Worm (Caenorhabditis elegans) whole organism, midembryonic: ENCODE measurements around the gene F46F3.3.
A peak's percentile ranks its signal among the peaks of the same experiment; 100 is the strongest.

Source experiments
- T22C8.4 ChIP-seq: fragments of 200-800 bp; sonication (Bioruptor generic); IDR thresholded peaks from 2 replicates; pipeline ENCODE4 v1.3.6; 2022; ENCODE audit warnings: missing genetic modification characterization, missing compliant biosample characterization
- cog-1 ChIP-seq: sonication (generic microtip); optimal IDR thresholded peaks from 2 replicates; lab custom pipeline; 2016; ENCODE audit warnings: missing genetic modification characterization, missing compliant biosample characterization
- flt-1 ChIP-seq: fragments of 200-800 bp; sonication (Bioruptor generic); IDR thresholded peaks from 2 replicates; pipeline ENCODE4 v1.3.6; 2022; ENCODE audit warnings: missing genetic modification characterization, missing compliant biosample characterization
- klf-2 ChIP-seq: fragments of 200-800 bp; sonication (Bioruptor generic); conservative IDR thresholded peaks from 2 replicates; pipeline ENCODE4 v1.3.6; 2022; ENCODE audit warnings: missing genetic modification reagents, missing genetic modification characterization, missing compliant biosample characterization
- med-1 ChIP-seq: sonication (generic microtip); optimal IDR thresholded peaks from 2 replicates; lab custom pipeline; 2017; ENCODE audit warnings: missing genetic modification characterization, mild to moderate bottlenecking, missing compliant biosample characterization, antibody characterized with exemption, missing genetic modification reagents; ENCODE audit not compliant: insufficient read depth
- ref-1 ChIP-seq: fragments of 200-800 bp; sonication (Bioruptor generic); conservative IDR thresholded peaks from 2 replicates; pipeline ENCODE4 v1.3.6; 2022; ENCODE audit warnings: missing genetic modification reagents, missing genetic modification characterization, missing compliant biosample characterization
- tab-1 ChIP-seq: fragments of 200-800 bp; sonication (Bioruptor generic); IDR thresholded peaks from 2 replicates; pipeline ENCODE4 v1.3.6; 2022; ENCODE audit warnings: missing genetic modification characterization, missing compliant biosample characterization
- ztf-23 ChIP-seq: fragments of 200-800 bp; sonication (Bioruptor generic); IDR thresholded peaks from 2 replicates; pipeline ENCODE4 v1.3.6; 2022; ENCODE audit warnings: missing genetic modification reagents, missing genetic modification characterization, missing compliant biosample characterization
- ztf-29 ChIP-seq: fragments of 200-800 bp; sonication (Bioruptor generic); IDR thresholded peaks from 2 replicates; pipeline ENCODE4 v1.3.6; 2022; ENCODE audit warnings: missing genetic modification reagents, missing genetic modification characterization, missing compliant biosample characterization

F46F3.3 gene

DNA sequence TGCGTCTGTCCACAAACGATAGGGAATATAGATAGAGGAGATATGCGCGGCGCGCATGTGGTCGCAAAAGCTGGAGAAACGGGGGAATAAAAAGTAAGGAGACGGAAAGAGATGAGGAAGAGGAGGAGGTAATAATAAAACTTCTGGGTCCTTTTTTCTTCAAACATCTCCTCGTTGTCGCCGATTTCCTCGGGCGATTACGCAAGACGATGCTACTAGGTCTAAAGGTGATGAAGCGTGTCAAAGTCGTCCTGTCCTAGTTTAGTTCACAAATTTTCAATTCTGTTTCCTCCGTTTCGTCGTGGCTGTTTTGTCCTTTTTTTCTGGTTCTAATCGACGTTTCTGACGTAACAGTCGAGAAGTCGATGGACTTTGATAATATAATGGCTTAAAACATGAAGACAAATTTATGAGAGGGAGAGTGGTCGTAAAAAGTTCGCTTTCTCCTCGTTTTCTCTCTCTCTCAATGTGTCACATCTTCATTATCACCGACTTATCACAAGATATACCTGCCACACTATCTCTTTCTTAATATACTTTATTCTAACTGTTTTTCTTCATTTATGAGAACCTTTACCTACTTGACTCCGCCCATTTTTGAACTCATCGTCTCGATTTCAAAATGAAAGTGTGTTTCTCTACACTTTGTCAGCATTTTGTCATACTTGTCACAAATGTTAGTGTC, 13.4 kb downstream of the F46F3.3 start:
- TF ChIP-seq tab-1 (GFP tag; lab: Robert Waterston, UW) (no peak), flt-1 (GFP tag; lab: Robert Waterston, UW) (no peak), klf-2 (GFP tag; lab: Robert Waterston, UW) (no peak), ztf-29 (no peak), cog-1 (tag; lab: Kevin White, UChicago) (no peak), ref-1 (GFP tag; lab: Robert Waterston, UW) (no peak), med-1 (no peak), T22C8.4 (no peak)

DNA sequence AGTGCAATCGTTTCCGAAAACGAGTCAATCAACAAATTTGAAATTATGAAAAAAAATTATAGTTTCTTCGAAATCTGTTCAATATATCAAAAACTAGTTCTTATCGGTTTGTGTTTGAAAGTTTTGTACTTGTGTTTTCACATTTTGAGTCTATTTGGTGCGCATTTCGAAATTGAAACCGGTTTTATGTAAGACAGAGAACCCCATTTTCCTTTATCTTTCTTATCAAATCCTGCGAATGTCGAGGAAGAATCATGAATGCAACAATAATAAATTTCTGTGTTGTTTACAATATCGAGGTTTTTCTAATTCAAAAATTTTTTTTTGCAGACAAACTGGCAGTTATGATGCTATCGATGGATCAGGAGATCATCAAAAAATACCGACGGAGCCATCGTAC, 15.6 kb downstream of the F46F3.3 start:
- TF ChIP-seq ztf-23 (GFP tag; lab: Robert Waterston, UW) (no peak), tab-1 (GFP tag; lab: Robert Waterston, UW) (no peak), T22C8.4 (no peak), med-1 (no peak)

DNA sequence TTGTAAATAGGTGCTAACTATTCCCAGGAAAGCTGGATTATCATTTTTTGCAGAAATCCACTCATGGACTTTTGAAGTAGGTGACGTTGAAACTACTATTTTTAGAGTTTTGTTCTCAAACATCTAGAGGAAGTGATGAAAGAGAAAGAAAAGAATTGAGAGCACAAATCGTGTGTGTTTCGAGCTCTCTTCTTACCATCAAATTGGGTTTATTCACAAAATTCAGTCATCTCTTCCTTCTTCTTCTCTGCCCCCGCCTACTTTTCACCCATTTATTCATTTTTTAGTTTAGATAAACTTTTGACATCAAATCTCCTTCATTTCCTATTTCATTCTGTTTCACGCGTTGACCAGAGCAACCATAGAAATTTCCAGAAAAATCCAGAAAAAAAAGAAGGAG, 19.6 kb downstream of the F46F3.3 start, which contains the start of gene W05E10.2:
W05E10.2 (plus strand) TSS at position 301 of the 400 bp plus-strand sequence.
- TF ChIP-seq T22C8.4 (no peak), klf-2 (GFP tag; lab: Robert Waterston, UW) (no peak), ref-1 (GFP tag; lab: Robert Waterston, UW) (no peak), ztf-23 (GFP tag; lab: Robert Waterston, UW) (no peak), flt-1 (GFP tag; lab: Robert Waterston, UW) (no peak), ztf-29 (no peak), med-1 (no peak)

DNA sequence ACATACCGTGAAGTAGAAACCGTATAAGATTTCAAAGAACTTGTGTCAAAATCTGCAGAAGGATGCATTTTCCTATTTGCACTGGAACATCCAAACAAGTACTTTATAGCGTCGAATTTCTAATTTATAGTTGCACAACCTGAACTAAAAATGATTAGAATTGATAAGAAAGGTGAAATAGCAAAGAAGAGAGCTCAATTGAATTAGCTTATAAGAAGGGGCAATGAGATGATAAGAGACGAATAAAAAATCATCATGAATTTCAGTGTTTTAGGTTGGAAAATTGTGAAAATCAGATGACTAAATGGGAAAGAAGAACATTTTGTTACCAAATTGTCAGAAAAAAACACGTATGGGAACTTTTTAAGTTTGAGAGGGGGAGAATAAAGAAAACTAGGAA, 24.3 kb downstream of the F46F3.3 start, which contains the start of gene W05E10.1:
W05E10.1 (minus strand) TSS at position 139 of the 400 bp plus-strand sequence.
- TF ChIP-seq ref-1 (GFP tag; lab: Robert Waterston, UW) (no peak), med-1 (no peak), ztf-23 (GFP tag; lab: Robert Waterston, UW) (no peak), T22C8.4 (no peak), flt-1 (GFP tag; lab: Robert Waterston, UW) (no peak), cog-1 (tag; lab: Kevin White, UChicago) (no peak), ztf-29 (no peak), klf-2 (GFP tag; lab: Robert Waterston, UW) (no peak), tab-1 (GFP tag; lab: Robert Waterston, UW) (no peak)

DNA sequence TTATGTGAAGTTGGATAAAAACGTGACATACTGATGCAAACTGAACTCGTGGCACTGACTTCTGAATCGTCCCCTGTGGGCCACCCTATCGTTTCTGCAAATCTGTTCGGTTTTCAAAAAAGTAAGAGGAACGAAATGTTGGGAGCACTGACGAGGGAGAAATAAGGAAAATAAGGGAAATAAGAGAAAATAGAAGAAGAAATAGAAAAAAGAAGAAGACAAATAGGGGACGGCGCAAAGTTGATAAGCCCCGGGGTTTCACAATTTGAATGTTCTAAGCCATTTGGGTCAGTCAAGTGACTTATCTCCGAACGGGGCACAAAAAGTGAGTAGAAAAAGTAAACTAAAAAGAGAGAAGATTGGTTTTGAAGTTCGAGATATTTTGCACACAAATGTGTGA, 28.3 kb downstream of the F46F3.3 start, which contains the start of gene W05E10.5:
W05E10.5 (minus strand) TSS at position 101 of the 400 bp plus-strand sequence.
- no peak for TF ChIP-seq tab-1 (GFP tag; lab: Robert Waterston, UW)
- TF ChIP-seq med-1 = no peak
- no peak for TF ChIP-seq ztf-29
- TF ChIP-seq flt-1 (GFP tag; lab: Robert Waterston, UW) = no peak
- no peak for TF ChIP-seq T22C8.4
- no peak for TF ChIP-seq ref-1 (GFP tag; lab: Robert Waterston, UW)
- TF ChIP-seq cog-1 (tag; lab: Kevin White, UChicago) = no peak
- no peak for TF ChIP-seq klf-2 (GFP tag; lab: Robert Waterston, UW)
- TF ChIP-seq ztf-23 (GFP tag; lab: Robert Waterston, UW) = no peak

DNA sequence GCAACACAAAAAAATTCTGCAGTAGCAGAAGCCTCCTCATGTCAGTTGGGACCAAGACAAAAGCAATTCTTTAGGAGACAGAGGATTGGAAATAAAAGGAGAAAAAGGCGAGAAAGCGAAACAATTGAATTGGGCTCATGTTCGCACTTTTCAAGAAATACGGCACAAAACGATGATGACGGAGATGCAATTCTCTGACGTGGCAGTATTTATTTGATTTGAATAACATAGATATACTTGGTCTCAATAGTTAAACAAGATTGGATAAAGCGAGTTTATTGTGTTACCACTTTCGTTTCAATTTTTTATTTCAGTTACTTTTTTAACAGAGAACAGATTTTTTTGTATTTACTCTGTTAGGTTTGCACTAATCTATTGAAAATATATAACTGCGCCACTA, 30.2 kb downstream of the F46F3.3 start:
- TF ChIP-seq flt-1 (GFP tag; lab: Robert Waterston, UW) = no peak
- TF ChIP-seq med-1 = no peak
- no peak for TF ChIP-seq ztf-23 (GFP tag; lab: Robert Waterston, UW)
- TF ChIP-seq tab-1 (GFP tag; lab: Robert Waterston, UW) = no peak

DNA sequence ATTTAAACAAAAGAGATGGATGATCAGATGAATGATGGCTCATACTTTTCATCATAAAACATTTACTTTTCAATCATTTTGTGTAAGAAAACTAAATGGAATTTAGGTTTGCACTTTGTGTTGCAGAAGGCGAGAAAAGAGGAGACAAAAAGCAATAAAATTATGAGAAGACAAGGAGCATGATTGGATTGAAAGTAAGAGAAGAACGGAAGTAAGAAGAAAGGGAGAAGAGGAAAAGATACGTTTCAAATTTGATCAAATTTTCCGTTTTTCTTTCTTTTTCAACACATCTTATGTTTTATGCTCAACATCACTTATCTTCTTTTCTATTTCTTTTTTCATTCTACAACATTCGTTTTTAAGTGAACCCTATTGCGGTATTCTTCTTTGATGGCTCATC, 37.4 kb downstream of the F46F3.3 start:
- TF ChIP-seq ztf-29 (no peak), ztf-23 (GFP tag; lab: Robert Waterston, UW) (no peak), ref-1 (GFP tag; lab: Robert Waterston, UW) (no peak), tab-1 (GFP tag; lab: Robert Waterston, UW) (no peak), med-1 (no peak), cog-1 (tag; lab: Kevin White, UChicago) (no peak), flt-1 (GFP tag; lab: Robert Waterston, UW) (no peak), klf-2 (GFP tag; lab: Robert Waterston, UW) (no peak), T22C8.4 (no peak)

DNA sequence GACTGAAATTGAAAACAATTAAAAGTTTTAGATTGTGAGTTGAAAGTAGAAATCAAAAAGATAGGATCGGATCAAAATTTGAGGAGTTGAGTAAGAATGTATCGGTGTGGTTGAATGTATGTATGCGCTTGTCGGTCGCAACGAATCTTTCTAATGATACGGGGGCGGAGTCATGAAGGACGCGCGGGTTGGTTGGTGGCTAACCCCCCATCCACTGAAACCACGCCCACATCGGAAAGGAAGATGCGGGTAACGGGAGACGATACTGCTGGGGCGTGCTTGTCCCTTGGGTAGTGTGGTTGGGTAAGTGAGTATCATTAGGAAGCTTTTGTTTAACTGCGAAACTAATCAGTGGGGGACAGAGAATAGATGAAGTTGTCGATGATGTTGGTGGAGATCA, 38.1 kb downstream of the F46F3.3 start, which contains the start of gene ceh-32:
ceh-32 (minus strand) TSS at position 2 of the 400 bp plus-strand sequence.
- no peak for TF ChIP-seq ztf-23 (GFP tag; lab: Robert Waterston, UW)
- TF ChIP-seq klf-2 (GFP tag; lab: Robert Waterston, UW) = no peak
- TF ChIP-seq tab-1 (GFP tag; lab: Robert Waterston, UW) = 0 out of 2 replicates have a peak, but pooled peaks have one; percentile 13
- no peak for TF ChIP-seq ref-1 (GFP tag; lab: Robert Waterston, UW)
- TF ChIP-seq flt-1 (GFP tag; lab: Robert Waterston, UW) = no peak
- TF ChIP-seq T22C8.4 = no peak

DNA sequence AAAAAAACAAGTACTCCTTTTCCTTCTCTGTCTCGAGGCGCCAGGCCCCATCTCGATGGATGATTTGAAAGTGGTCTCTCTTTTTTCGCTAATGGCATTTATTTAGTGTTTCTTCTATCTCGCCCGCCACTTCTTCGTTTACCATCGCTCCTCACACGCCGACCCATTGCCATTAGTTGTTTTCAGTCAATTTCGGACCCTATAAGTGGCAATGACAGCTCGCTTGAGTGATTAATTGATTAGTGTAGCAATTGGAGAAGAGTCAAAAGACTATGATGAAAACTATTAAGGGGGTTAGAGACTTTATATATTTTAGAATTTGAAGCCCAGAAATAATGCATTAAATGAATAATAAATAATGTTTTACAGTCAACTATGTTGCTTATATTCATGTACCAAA, 39.1 kb downstream of the F46F3.3 start:
- TF ChIP-seq cog-1 (tag; lab: Kevin White, UChicago) = no peak
- TF ChIP-seq ref-1 (GFP tag; lab: Robert Waterston, UW) = no peak
- no peak for TF ChIP-seq ztf-29
- no peak for TF ChIP-seq tab-1 (GFP tag; lab: Robert Waterston, UW)

DNA sequence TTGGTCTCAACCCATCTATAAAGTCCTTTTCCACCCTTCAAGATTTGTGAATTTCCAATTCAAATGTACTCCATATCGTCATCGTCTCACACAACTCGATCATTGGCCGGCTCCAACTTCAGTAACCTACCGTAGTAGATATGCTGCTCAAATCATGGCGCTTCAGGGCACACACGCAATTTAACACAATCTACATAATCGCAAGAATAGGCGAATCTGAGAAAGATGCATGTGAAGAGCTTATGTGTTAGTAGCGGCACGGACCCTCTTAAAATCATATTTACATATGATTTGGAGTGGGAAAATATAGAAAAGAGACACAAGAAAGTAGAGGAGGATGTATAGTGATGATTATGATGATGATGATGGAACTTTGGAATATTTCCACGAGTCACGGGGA, 44.5 kb downstream of the F46F3.3 start:
- TF ChIP-seq ref-1 (GFP tag; lab: Robert Waterston, UW) (no peak), tab-1 (GFP tag; lab: Robert Waterston, UW) (no peak), med-1 (no peak), T22C8.4 (no peak), klf-2 (GFP tag; lab: Robert Waterston, UW) (no peak), flt-1 (GFP tag; lab: Robert Waterston, UW) (no peak), cog-1 (tag; lab: Kevin White, UChicago) (no peak), ztf-23 (GFP tag; lab: Robert Waterston, UW) (no peak), ztf-29 (no peak)
